Fruit fly (Drosophila melanogaster) whole organism, embryonic: ENCODE measurements around the gene slmb.

Experiments used
- Awh ChIP-seq: fragments of 200-800 bp; sonication (Bioruptor generic); IDR thresholded peaks from 2 replicates; pipeline ENCODE4, ENCODE4 v1.3.6; 2022; ENCODE audit warnings: missing biosample characterization, missing genetic modification characterization
- B-H1 ChIP-seq: fragments of 200-800 bp; sonication (Bioruptor generic); IDR thresholded peaks from 3 replicates; pipeline ENCODE4 v1.3.6; 2022; ENCODE audit warnings: missing biosample characterization, missing genetic modification characterization
- Blimp-1 ChIP-seq: fragments of 200-800 bp; sonication (Bioruptor generic); optimal IDR thresholded peaks from 3 replicates; lab custom pipeline; 2018; ENCODE audit warnings: missing biosample characterization, missing genetic modification characterization, mild to moderate bottlenecking, moderate library complexity, missing genetic modification reagents
- C15 ChIP-seq: fragments of 200-800 bp; sonication (Bioruptor generic); IDR thresholded peaks from 3 replicates; pipeline ENCODE4 v1.3.6; 2022; ENCODE audit warnings: missing biosample characterization, missing genetic modification characterization
- CG10959 ChIP-seq: fragments of 200-800 bp; sonication (Bioruptor generic); IDR thresholded peaks from 2 replicates; pipeline ENCODE4 v1.3.6; 2022; ENCODE audit warnings: missing biosample characterization, missing genetic modification characterization
- CG11085 ChIP-seq: fragments of 200-800 bp; sonication (Bioruptor generic); IDR thresholded peaks from 2 replicates; pipeline ENCODE4 v1.3.6; 2022; ENCODE audit warnings: missing biosample characterization, missing genetic modification characterization
- CG11560 ChIP-seq: fragments of 200-800 bp; sonication (Bioruptor generic); IDR thresholded peaks from 3 replicates; pipeline ENCODE4 v1.3.6; 2022; ENCODE audit warnings: missing biosample characterization, missing genetic modification characterization
- CG12236 ChIP-seq: fragments of 200-800 bp; sonication (Bioruptor generic); optimal IDR thresholded peaks from 2 replicates; lab custom pipeline; 2016; ENCODE audit warnings: missing biosample characterization, missing genetic modification characterization
- CG13296 ChIP-seq: fragments of 200-800 bp; sonication (Bioruptor generic); optimal IDR thresholded peaks from 3 replicates; lab custom pipeline; 2018; ENCODE audit warnings: missing biosample characterization, mild to moderate bottlenecking, missing genetic modification characterization
- CG13775 ChIP-seq: fragments of 200-800 bp; sonication (Bioruptor generic); optimal IDR thresholded peaks from 3 replicates; lab custom pipeline; 2017; ENCODE audit warnings: missing biosample characterization, mild to moderate bottlenecking, missing genetic modification characterization
- CG15073 ChIP-seq: fragments of 200-800 bp; sonication (Bioruptor generic); optimal IDR thresholded peaks from 2 replicates; lab custom pipeline; 2016; ENCODE audit warnings: missing biosample characterization, missing genetic modification characterization
- CG18619 ChIP-seq: fragments of 200-800 bp; sonication (Bioruptor generic); optimal IDR thresholded peaks from 3 replicates; lab custom pipeline; 2017; ENCODE audit warnings: missing biosample characterization, mild to moderate bottlenecking, missing genetic modification characterization
- CG2129 ChIP-seq: fragments of 200-800 bp; sonication (Bioruptor generic); IDR thresholded peaks from 2 replicates; pipeline ENCODE4 v1.3.6; 2022; ENCODE audit warnings: missing biosample characterization, missing genetic modification characterization; ENCODE audit not compliant: partially characterized antibody
- CG4282 ChIP-seq: fragments of 200-800 bp; sonication (Bioruptor generic); optimal IDR thresholded peaks from 2 replicates; lab custom pipeline; 2016; ENCODE audit warnings: missing biosample characterization, missing genetic modification characterization
- CG4404 ChIP-seq: fragments of 200-800 bp; sonication (Bioruptor generic); IDR thresholded peaks from 2 replicates; pipeline ENCODE4 v1.3.6; 2022; ENCODE audit warnings: missing biosample characterization, missing genetic modification characterization
- CG6791 ChIP-seq: fragments of 200-800 bp; sonication (Bioruptor generic); IDR thresholded peaks from 3 replicates; pipeline ENCODE4 v1.3.6; 2022; ENCODE audit warnings: missing biosample characterization, missing genetic modification characterization; ENCODE audit not compliant: partially characterized antibody
- CG7372 ChIP-seq: fragments of 200-800 bp; sonication (Bioruptor generic); IDR thresholded peaks from 2 replicates; pipeline ENCODE4 v1.3.6; 2022; ENCODE audit warnings: missing biosample characterization, missing genetic modification characterization
- Chrac-16 ChIP-seq: fragments of 200-800 bp; sonication (Bioruptor generic); optimal IDR thresholded peaks from 3 replicates; lab custom pipeline; 2016; ENCODE audit warnings: missing biosample characterization, missing genetic modification characterization
- CoRest ChIP-seq: fragments of 200-800 bp; sonication (Bioruptor generic); optimal IDR thresholded peaks from 3 replicates; lab custom pipeline; 2018; ENCODE audit warnings: missing biosample characterization, mild to moderate bottlenecking, missing genetic modification characterization, moderate library complexity
- Dad ChIP-seq: fragments of 200-800 bp; sonication (Bioruptor generic); optimal IDR thresholded peaks from 3 replicates; lab custom pipeline; 2016; ENCODE audit warnings: missing biosample characterization, missing genetic modification characterization
- Dll ChIP-seq: fragments of 200-800 bp; sonication (Bioruptor generic); IDR thresholded peaks from 4 replicates; pipeline ENCODE4 v1.3.6; 2022; ENCODE audit warnings: missing biosample characterization, missing genetic modification characterization; ENCODE audit not compliant: partially characterized antibody
- Ets65A ChIP-seq: fragments of 200-800 bp; sonication (Bioruptor generic); peaks from one replicate; lab custom pipeline; 2016; ENCODE audit warnings: missing biosample characterization, missing genetic modification characterization
- Ets97D ChIP-seq: fragments of 200-800 bp; sonication (Bioruptor generic); optimal IDR thresholded peaks from 3 replicates; lab custom pipeline; 2016; ENCODE audit warnings: missing biosample characterization, missing genetic modification characterization
- Fer2 ChIP-seq: fragments of 200-800 bp; sonication (Bioruptor generic); optimal IDR thresholded peaks from 2 replicates; lab custom pipeline; 2018; ENCODE audit warnings: missing biosample characterization, mild to moderate bottlenecking, missing genetic modification characterization, moderate library complexity
- H2.0 ChIP-seq: fragments of 200-800 bp; sonication (Bioruptor generic); IDR thresholded peaks from 2 replicates; pipeline ENCODE4 v1.3.6; 2022; ENCODE audit warnings: missing biosample characterization, missing genetic modification characterization
- Hand ChIP-seq: fragments of 200-800 bp; sonication (Bioruptor generic); optimal IDR thresholded peaks from 2 replicates; lab custom pipeline; 2017; ENCODE audit warnings: mild to moderate bottlenecking, missing biosample characterization, missing genetic modification reagents, missing genetic modification characterization
- HmgZ ChIP-seq: fragments of 200-800 bp; sonication (Bioruptor generic); optimal IDR thresholded peaks from 2 replicates; lab custom pipeline; 2018; ENCODE audit warnings: missing biosample characterization, mild to moderate bottlenecking, missing genetic modification characterization
- MTF-1 ChIP-seq: fragments of 200-800 bp; sonication (Bioruptor generic); optimal IDR thresholded peaks from 2 replicates; lab custom pipeline; 2018; ENCODE audit warnings: missing biosample characterization, mild to moderate bottlenecking, missing genetic modification characterization, borderline replicate concordance
- Mad ChIP-seq: fragments of 200-800 bp; sonication (Bioruptor generic); optimal IDR thresholded peaks from 2 replicates; lab custom pipeline; 2016; ENCODE audit warnings: missing biosample characterization, missing genetic modification characterization
- NC2α ChIP-seq: fragments of 200-800 bp; sonication (Bioruptor generic); optimal IDR thresholded peaks from 2 replicates; lab custom pipeline; 2016; ENCODE audit warnings: missing biosample characterization, missing genetic modification characterization
- Nf-YA ChIP-seq: fragments of 200-800 bp; sonication (Bioruptor generic); IDR thresholded peaks from 2 replicates; pipeline ENCODE4 v1.3.6; 2022; ENCODE audit warnings: missing biosample characterization, missing genetic modification characterization
- Sry-β ChIP-seq: fragments of 200-800 bp; sonication (Bioruptor generic); optimal IDR thresholded peaks from 2 replicates; lab custom pipeline; 2018; ENCODE audit warnings: missing biosample characterization, mild to moderate bottlenecking, missing genetic modification characterization, moderate library complexity
- ab ChIP-seq: fragments of 200-800 bp; sonication (Bioruptor generic); optimal IDR thresholded peaks from 2 replicates; lab custom pipeline; 2016; ENCODE audit warnings: missing biosample characterization, missing genetic modification characterization
- ara ChIP-seq: fragments of 200-800 bp; sonication (Bioruptor generic); IDR thresholded peaks from 2 replicates; pipeline ENCODE4 v1.3.6; 2022; ENCODE audit warnings: missing biosample characterization, missing genetic modification characterization
- crc ChIP-seq: fragments of 200-800 bp; sonication (Bioruptor generic); optimal IDR thresholded peaks from 2 replicates; lab custom pipeline; 2016; ENCODE audit warnings: missing biosample characterization, missing genetic modification characterization
- cwo ChIP-seq: fragments of 200-800 bp; sonication (Bioruptor generic); optimal IDR thresholded peaks from 3 replicates; lab custom pipeline; 2017; ENCODE audit warnings: missing biosample characterization, missing genetic modification characterization, mild to moderate bottlenecking, moderate library complexity, missing genetic modification reagents
- dati ChIP-seq: fragments of 200-800 bp; sonication (Bioruptor generic); IDR thresholded peaks from 2 replicates; pipeline ENCODE4 v1.3.6; 2022; ENCODE audit warnings: missing biosample characterization, missing genetic modification characterization
- esg ChIP-seq: fragments of 200-800 bp; sonication (Bioruptor generic); conservative IDR thresholded peaks from 2 replicates; pipeline ENCODE4 v1.3.6; 2022; ENCODE audit warnings: missing biosample characterization, missing genetic modification characterization
- fd102C ChIP-seq: fragments of 200-800 bp; sonication (Bioruptor generic); optimal IDR thresholded peaks from 2 replicates; lab custom pipeline; 2018; ENCODE audit warnings: missing biosample characterization, mild to moderate bottlenecking, missing genetic modification characterization, moderate library complexity
- fru ChIP-seq: fragments of >200 bp; optimal IDR thresholded peaks from 2 replicates; lab custom pipeline; 2017
- grau ChIP-seq: fragments of 200-800 bp; optimal IDR thresholded peaks from 3 replicates; lab custom pipeline; 2019; ENCODE audit warnings: missing biosample characterization, mild to moderate bottlenecking, missing genetic modification characterization, moderate library complexity
- h ChIP-seq: fragments of >200 bp; optimal IDR thresholded peaks from 2 replicates; lab custom pipeline; 2017
- ham ChIP-seq: fragments of 200-800 bp; sonication (Bioruptor generic); IDR thresholded peaks from 2 replicates; pipeline ENCODE4 v1.3.6; 2022; ENCODE audit warnings: missing biosample characterization, missing genetic modification characterization
- insv ChIP-seq, 2 experiments: fragments of 200-800 bp; sonication (Bioruptor generic); optimal IDR thresholded peaks; 3 replicates each; lab custom pipeline; 2016 to 2018; ENCODE audit warnings: missing biosample characterization in 2 of 2, missing genetic modification characterization in 2 of 2
- nerfin-1 ChIP-seq: fragments of 200-800 bp; sonication (Bioruptor generic); optimal IDR thresholded peaks from 3 replicates; lab custom pipeline; 2019; ENCODE audit warnings: missing biosample characterization, mild to moderate bottlenecking, missing genetic modification characterization, moderate library complexity
- pfk ChIP-seq: fragments of 200-800 bp; sonication (Bioruptor generic); optimal IDR thresholded peaks from 2 replicates; lab custom pipeline; 2018; ENCODE audit warnings: missing biosample characterization, mild to moderate bottlenecking, missing genetic modification characterization, moderate library complexity
- phol ChIP-seq: fragments of 200-800 bp; sonication (Bioruptor generic); optimal IDR thresholded peaks from 3 replicates; lab custom pipeline; 2018; ENCODE audit warnings: missing biosample characterization, mild to moderate bottlenecking, missing genetic modification characterization, moderate library complexity
- sc ChIP-seq, 3 experiments: fragments of >200 bp in 2 of 3; fragments of 200-800 bp in 1 of 3; sonication (Bioruptor generic) in 1 of 3; optimal IDR thresholded peaks; 2 replicates in 2 of 3; 3 replicates in 1 of 3; lab custom pipeline; 2017; ENCODE audit warnings: mild to moderate bottlenecking in 1 of 3, missing biosample characterization in 1 of 3, missing genetic modification characterization in 1 of 3, missing genetic modification reagents in 1 of 3
- sima ChIP-seq: fragments of 200-800 bp; sonication (Bioruptor generic); optimal IDR thresholded peaks from 2 replicates; lab custom pipeline; 2016; ENCODE audit warnings: missing biosample characterization, missing genetic modification characterization
- slou ChIP-seq: fragments of 200-800 bp; sonication (Bioruptor generic); optimal IDR thresholded peaks from 3 replicates; lab custom pipeline; 2016; ENCODE audit warnings: missing biosample characterization, missing genetic modification characterization
- ssp ChIP-seq: fragments of 200-800 bp; sonication (Bioruptor generic); IDR thresholded peaks from 2 replicates; pipeline ENCODE4 v1.3.6; 2022; ENCODE audit warnings: missing biosample characterization, missing genetic modification characterization
- trh ChIP-seq: fragments of 200-800 bp; sonication (Bioruptor generic); optimal IDR thresholded peaks from 2 replicates; lab custom pipeline; 2016; ENCODE audit warnings: missing biosample characterization, missing genetic modification characterization

Gene slmb

DNA sequence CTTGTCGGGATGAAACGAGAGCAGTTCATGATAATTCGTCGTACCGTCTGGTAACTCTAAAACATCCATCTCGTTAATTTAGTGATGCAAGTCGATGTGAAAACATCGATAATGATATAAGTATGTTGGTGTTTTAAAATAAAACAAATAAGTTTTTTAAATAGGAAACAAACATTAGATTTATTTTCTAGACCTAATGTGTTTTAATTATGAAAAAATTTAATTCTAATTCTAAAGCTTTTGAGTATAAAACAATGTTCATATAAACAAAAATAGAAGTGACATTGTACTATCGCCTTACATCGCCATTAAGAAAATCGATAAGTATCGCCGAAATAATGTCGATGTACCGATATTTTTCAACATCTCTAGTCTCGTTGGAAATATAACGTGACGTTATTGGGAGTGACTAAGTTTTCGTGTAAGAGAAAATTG is 16.2 kb downstream of the slmb start, which contains the start of gene Rab11 (continued):
- TF ChIP-seq cwo (GFP tag; lab: Kevin White, UChicago) (peak; percentile 20), nerfin-1 (no peak), ham (no peak), crc (GFP tag; lab: Kevin White, UChicago) (no peak), pfk (GFP tag; lab: Kevin White, UChicago) (no peak), sima (GFP tag; lab: Kevin White, UChicago) (no peak), CG11085 (GFP tag; lab: Robert Waterston, UW) (no peak), Dll (GFP tag; lab: Robert Waterston, UW) (peak; percentile 91), ara (GFP tag; lab: Robert Waterston, UW) (no peak), CG6791 (GFP tag; lab: Robert Waterston, UW) (peak; percentile 88), CG7372 (GFP tag; lab: Robert Waterston, UW) (no peak), Chrac-16 (GFP tag; lab: Kevin White, UChicago) (peak; percentile 35), insv (GFP tag; optimal IDR thresholded peaks at IDR 0.05; lab: Kevin White, UChicago) (peak in 1 of 2 experiments; percentile 31), Dad (GFP tag; lab: Kevin White, UChicago) (peak; percentile 27), CG4282 (GFP tag; lab: Kevin White, UChicago) (no peak), CG12236 (no peak), CG13296 (GFP tag; lab: Kevin White, UChicago) (peak; percentile 22), CoRest (tag; lab: Kevin White, UChicago) (peak; percentile 77), CG11560 (tag; lab: Robert Waterston, UW) (no peak), Ets97D (peak; percentile 14), CG15073 (no peak), Sry-β (GFP tag; lab: Kevin White, UChicago) (no peak), Hand (no peak), Fer2 (tag; lab: Kevin White, UChicago) (peak; percentile 13), H2.0 (no peak), CG4404 (no peak), HmgZ (tag; lab: Kevin White, UChicago) (no peak), CG2129 (peak; percentile 77), slou (GFP tag; lab: Kevin White, UChicago) (no peak), sc (optimal IDR thresholded peaks at IDR 0.05; lab: Kevin White, UChicago) (no peak), sc (GFP tag; optimal IDR thresholded peaks at IDR 0.05; lab: Kevin White, UChicago) (no peak), fd102C (GFP tag; lab: Kevin White, UChicago) (no peak), NC2α (GFP tag; lab: Kevin White, UChicago) (no peak), dati (GFP tag; lab: Robert Waterston, UW) (no peak), C15 (GFP tag; lab: Robert Waterston, UW) (no peak), Awh (GFP tag; lab: Robert Waterston, UW) (no peak), esg (GFP tag; lab: Robert Waterston, UW) (no peak), grau (tag; lab: Kevin White, UChicago) (peak; percentile 61), Mad (GFP tag; lab: Kevin White, UChicago) (no peak), ssp (GFP tag; lab: Robert Waterston, UW) (no peak; the same call in 1 of the 2 replicates), phol (tag; lab: Kevin White, UChicago) (peak; percentile 88), CG13775 (GFP tag; lab: Kevin White, UChicago) (peak; percentile 66), Ets65A (GFP tag; lab: Kevin White, UChicago) (peak; percentile 8), fru (lab: Kevin White, UChicago) (no peak), h (lab: Kevin White, UChicago) (no peak), ab (GFP tag; lab: Kevin White, UChicago) (no peak), Nf-YA (GFP tag; lab: Robert Waterston, UW) (0 out of 2 replicates have a peak, but pooled peaks have one; percentile 6), Blimp-1 (GFP tag; lab: Kevin White, UChicago) (peak; percentile 41), trh (GFP tag; lab: Kevin White, UChicago) (no peak), MTF-1 (GFP tag; lab: Kevin White, UChicago) (no peak), CG10959 (GFP tag; lab: Robert Waterston, UW) (no peak), CG18619 (GFP tag; lab: Kevin White, UChicago) (peak; percentile 26), B-H1 (GFP tag; lab: Robert Waterston, UW) (no peak)
